Fruit fly (Drosophila melanogaster): ENCODE data around the gene CG13460.

dm6 chr3L:15099541-15099940 is 38.0 kb upstream of the CG13460 start:
- TF ChIP-seq EcR (GFP tag; optimal IDR thresholded peaks at IDR 0.05) = peak; percentile 26
- no peak for TF ChIP-seq Ets98B (GFP tag; IDR thresholded peaks at IDR 0.05)
- no peak for TF ChIP-seq CG34367 (tag; optimal IDR thresholded peaks at IDR 0.05)
- no peak for TF ChIP-seq Snoo (tag; optimal IDR thresholded peaks at IDR 0.05)
- no peak for TF ChIP-seq Pif1B (GFP tag; optimal IDR thresholded peaks at IDR 0.05)
- no peak for TF ChIP-seq CG8301 (tag; optimal IDR thresholded peaks at IDR 0.05)
- no peak for TF ChIP-seq CG8159 (tag; optimal IDR thresholded peaks at IDR 0.05)
- no peak for TF ChIP-seq CG4496 (GFP tag; IDR thresholded peaks at IDR 0.05)
- TF ChIP-seq CG10348 (GFP tag; IDR thresholded peaks at IDR 0.05) = no peak

All from whole organism, pupa.